Fruit fly (Drosophila melanogaster): ENCODE measurements around the gene CG11563.

The CG11563 gene

DNA sequence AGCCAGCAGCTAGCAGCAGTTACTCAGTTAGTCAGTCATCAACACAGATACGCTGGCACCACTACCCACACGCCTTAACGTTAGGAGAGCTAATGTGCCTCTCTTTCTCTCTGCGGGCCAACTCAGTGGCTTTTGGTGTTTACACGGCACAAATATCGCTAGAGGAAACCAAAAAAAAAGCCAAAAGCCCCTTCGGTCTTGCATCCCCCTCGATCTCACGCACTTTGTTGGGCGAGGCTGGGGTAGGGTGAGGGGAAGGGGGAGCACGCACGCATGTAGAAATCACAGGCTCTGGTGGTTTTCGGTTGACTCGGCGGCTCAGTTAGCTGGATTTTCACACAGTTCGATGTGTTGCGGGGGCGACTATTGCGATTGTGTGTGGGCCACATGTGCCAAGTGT, 14.9 kb upstream of the CG11563 start (continued):
- TF ChIP-seq CG6854 (GFP tag; optimal IDR thresholded peaks at IDR 0.05) (no peak), disco-r (GFP tag; optimal IDR thresholded peaks at IDR 0.05) (no peak), CG34224 (GFP tag; IDR thresholded peaks at IDR 0.05; ENCODE audit: partially characterized antibody) (peak; percentile 27; the same call in 1 of the 3 replicates), caup (GFP tag; optimal IDR thresholded peaks at IDR 0.05; ENCODE audit: severe bottlenecking) (no peak), CG10147 (GFP tag; optimal IDR thresholded peaks at IDR 0.05) (no peak), sr (GFP tag; IDR thresholded peaks at IDR 0.05) (peak; percentile 85; the same call in 2 of the 3 replicates), CG3407 (GFP tag; optimal IDR thresholded peaks at IDR 0.05) (peak; percentile 13), slbo (GFP tag; IDR thresholded peaks at IDR 0.05) (no peak), CG12391 (tag; optimal IDR thresholded peaks at IDR 0.05) (no peak), stwl (tag; optimal IDR thresholded peaks at IDR 0.05) (no peak), CG3281 (GFP tag; optimal IDR thresholded peaks at IDR 0.05) (no peak), bigmax (GFP tag; optimal IDR thresholded peaks at IDR 0.05) (no peak), CG16779 (GFP tag; IDR thresholded peaks at IDR 0.05) (no peak), CG17802 (tag; optimal IDR thresholded peaks at IDR 0.05) (no peak), CG5953 (GFP tag; IDR thresholded peaks at IDR 0.05) (no peak), gt (GFP tag; IDR thresholded peaks at IDR 0.05) (no peak), Ada2b (GFP tag; IDR thresholded peaks at IDR 0.05) (no peak), Atf-2 (GFP tag; optimal IDR thresholded peaks at IDR 0.05) (no peak), cas (GFP tag; IDR thresholded peaks at IDR 0.05) (no peak), Hr51 (GFP tag; optimal IDR thresholded peaks at IDR 0.05) (no peak), CG10431 (GFP tag; optimal IDR thresholded peaks at IDR 0.05) (peak; percentile 28), sna (GFP tag; IDR thresholded peaks at IDR 0.05; ENCODE audit: partially characterized antibody) (no peak), CG6254 (GFP tag; optimal IDR thresholded peaks at IDR 0.05) (no peak), trh (GFP tag; optimal IDR thresholded peaks at IDR 0.05) (no peak), fd96Cb (tag; optimal IDR thresholded peaks at IDR 0.05) (no peak), CG8944 (GFP tag; optimal IDR thresholded peaks at IDR 0.05) (no peak), h (optimal IDR thresholded peaks at IDR 0.05) (no peak), yki (optimal IDR thresholded peaks at IDR 0.05) (no peak), pros (GFP tag; optimal IDR thresholded peaks at IDR 0.05) (peak; percentile 14), CG6272 (GFP tag; IDR thresholded peaks at IDR 0.05) (no peak), abd-A (tag; optimal IDR thresholded peaks at IDR 0.05) (peak; percentile 34), ash1 (GFP tag; optimal IDR thresholded peaks at IDR 0.05) (no peak), CG10979 (tag; optimal IDR thresholded peaks at IDR 0.05) (no peak), gcm2 (GFP tag; optimal IDR thresholded peaks at IDR 0.05) (no peak), vvl (GFP tag; IDR thresholded peaks at IDR 0.05) (no peak), CG12155 (GFP tag; optimal IDR thresholded peaks at IDR 0.05) (no peak), kay (GFP tag; optimal IDR thresholded peaks at IDR 0.05) (peak; percentile 12), jumu (GFP tag; optimal IDR thresholded peaks at IDR 0.05) (no peak), CG43689 (GFP tag; IDR thresholded peaks at IDR 0.05) (no peak), CG11085 (GFP tag; IDR thresholded peaks at IDR 0.05) (no peak), Ptx1 (GFP tag; IDR thresholded peaks at IDR 0.05) (no peak), CG11247 (GFP tag; IDR thresholded peaks at IDR 0.05) (no peak), Xrp1 (GFP tag; IDR thresholded peaks at IDR 0.05) (0 out of 2 replicates have a peak, but pooled peaks have one; percentile 16), wek (GFP tag; optimal IDR thresholded peaks at IDR 0.05) (peak; percentile 13), CG2129 (GFP tag; IDR thresholded peaks at IDR 0.05; ENCODE audit: partially characterized antibody) (no peak), hth (optimal IDR thresholded peaks at IDR 0.05) (no peak), twi (tag; optimal IDR thresholded peaks at IDR 0.05) (no peak), E2f1 (GFP tag; IDR thresholded peaks at IDR 0.05) (no peak), CG2202 (tag; optimal IDR thresholded peaks at IDR 0.05) (no peak), H2.0 (GFP tag; IDR thresholded peaks at IDR 0.05) (no peak), ham (GFP tag; IDR thresholded peaks at IDR 0.05) (no peak), Sox100B (GFP tag; optimal IDR thresholded peaks at IDR 0.05) (no peak), schlank (tag; optimal IDR thresholded peaks at IDR 0.05) (no peak)
